Worm (Caenorhabditis elegans) whole organism, L1 larva: ENCODE measurements around the gene lex-1.

Source experiments
- C04F5.9 ChIP-seq: sonication (generic microtip); optimal IDR thresholded peaks from 2 replicates; lab custom pipeline; 2016; ENCODE audit warnings: missing genetic modification characterization, missing compliant biosample characterization
- aha-1 ChIP-seq: fragments of 150-350 bp; optimal IDR thresholded peaks from 2 replicates; lab custom pipeline; 2014; ENCODE audit warnings: missing biosample characterization, missing genetic modification characterization
- ceh-63 ChIP-seq: fragments of 200-800 bp; sonication (Bioruptor generic); optimal IDR thresholded peaks from 2 replicates; lab custom pipeline; 2018; ENCODE audit warnings: mild to moderate bottlenecking, missing genetic modification characterization, missing compliant biosample characterization
- ceh-8 ChIP-seq: fragments of 200-800 bp; sonication (Bioruptor generic); optimal IDR thresholded peaks from 2 replicates; lab custom pipeline; 2018; ENCODE audit warnings: mild to moderate bottlenecking, missing genetic modification characterization, moderate library complexity, missing compliant biosample characterization
- ceh-90 ChIP-seq: sonication (generic microtip); optimal IDR thresholded peaks from 2 replicates; lab custom pipeline; 2016; ENCODE audit warnings: missing genetic modification characterization, missing compliant biosample characterization
- dpl-1 ChIP-seq, 3 experiments: fragments of 150-350 bp in 2 of 3; sonication (generic microtip) in 1 of 3; optimal IDR thresholded peaks; 2 replicates each; lab custom pipeline; 2014 to 2017; ENCODE audit warnings: missing biosample characterization in 3 of 3, missing genetic modification characterization in 3 of 3, missing genetic modification reagents in 3 of 3
- dsc-1 ChIP-seq: sonication (generic microtip); optimal IDR thresholded peaks from 2 replicates; lab custom pipeline; 2016; ENCODE audit warnings: mild to moderate bottlenecking, missing genetic modification characterization, missing compliant biosample characterization
- efl-1 ChIP-seq, 4 experiments: fragments of 150-350 bp; optimal IDR thresholded peaks in 3 of 4; peaks in 1 of 4; 1 replicate in 1 of 4; 2 replicates in 3 of 4; lab custom pipeline; 2014; ENCODE audit warnings: missing biosample characterization in 2 of 4, missing genetic modification characterization in 2 of 4, missing genetic modification reagents in 2 of 4
- efl-3 ChIP-seq: fragments of 200-800 bp; sonication (Bioruptor generic); optimal IDR thresholded peaks from 2 replicates; lab custom pipeline; 2018; ENCODE audit warnings: mild to moderate bottlenecking, missing genetic modification characterization, missing compliant biosample characterization
- elt-3 ChIP-seq, 6 experiments: fragments of 150-350 bp in 1 of 6; sonication (generic microtip); optimal IDR thresholded peaks; 2 replicates each; lab custom pipeline; 2017 to 2018; ENCODE audit warnings: missing biosample characterization in 6 of 6, missing genetic modification characterization in 6 of 6, inconsistent platforms in 1 of 6
- ets-5 ChIP-seq: fragments of 200-800 bp; sonication (Bioruptor generic); IDR thresholded peaks from 2 replicates; pipeline ENCODE4 v1.3.6; 2022; ENCODE audit warnings: missing genetic modification characterization, missing compliant biosample characterization
- hlh-17 ChIP-seq: fragments of 200-800 bp; sonication (Bioruptor generic); optimal IDR thresholded peaks from 2 replicates; lab custom pipeline; 2018; ENCODE audit warnings: missing genetic modification characterization, mild to moderate bottlenecking, missing compliant biosample characterization, moderate library complexity, borderline replicate concordance
- hlh-4 ChIP-seq: sonication (generic microtip); optimal IDR thresholded peaks from 2 replicates; lab custom pipeline; 2016; ENCODE audit warnings: mild to moderate bottlenecking, missing genetic modification characterization, missing compliant biosample characterization
- isw-1 ChIP-seq: fragments of 200-800 bp; sonication (Bioruptor generic); IDR thresholded peaks from 2 replicates; pipeline ENCODE4 v1.3.6; 2022; ENCODE audit warnings: missing genetic modification characterization, missing compliant biosample characterization
- lin-15B ChIP-seq: fragments of 150-350 bp; sonication (generic microtip); optimal IDR thresholded peaks from 3 replicates; lab custom pipeline; 2014; ENCODE audit warnings: missing biosample characterization, missing genetic modification characterization
- lin-35 ChIP-seq, 2 experiments: fragments of 150-350 bp; optimal IDR thresholded peaks; 2 replicates each; lab custom pipeline; 2014; ENCODE audit warnings: missing biosample characterization in 2 of 2, missing genetic modification characterization in 2 of 2, missing genetic modification reagents in 2 of 2
- lsy-2 ChIP-seq, 2 experiments: fragments of 150-350 bp; optimal IDR thresholded peaks; 2 replicates each; lab custom pipeline; 2014; ENCODE audit warnings: missing biosample characterization in 2 of 2, missing genetic modification characterization in 2 of 2
- mdl-1 ChIP-seq, 2 experiments: fragments of 150-350 bp; optimal IDR thresholded peaks; 2 replicates each; lab custom pipeline; 2014 to 2017; ENCODE audit warnings: missing biosample characterization in 2 of 2, missing genetic modification characterization in 2 of 2, inconsistent platforms in 1 of 2
- mep-1 ChIP-seq: fragments of 150-350 bp; optimal IDR thresholded peaks from 2 replicates; lab custom pipeline; 2014; ENCODE audit warnings: missing biosample characterization, missing genetic modification characterization
- nhr-11 ChIP-seq: fragments of 150-350 bp; optimal IDR thresholded peaks from 2 replicates; lab custom pipeline; 2014; ENCODE audit warnings: missing biosample characterization, missing genetic modification characterization
- nhr-19 ChIP-seq: fragments of 200-800 bp; sonication (Bioruptor generic); conservative IDR thresholded peaks from 2 replicates; pipeline ENCODE4 v1.3.6; 2022; ENCODE audit warnings: missing genetic modification characterization, missing compliant biosample characterization
- nhr-20 ChIP-seq: sonication (generic microtip); optimal IDR thresholded peaks from 2 replicates; lab custom pipeline; 2016; ENCODE audit warnings: mild to moderate bottlenecking, missing genetic modification characterization, missing compliant biosample characterization
- nhr-237 ChIP-seq: fragments of 150-350 bp; optimal IDR thresholded peaks from 2 replicates; lab custom pipeline; 2014; ENCODE audit warnings: missing biosample characterization, missing genetic modification characterization
- nhr-28 ChIP-seq: fragments of 150-350 bp; optimal IDR thresholded peaks from 2 replicates; lab custom pipeline; 2014; ENCODE audit warnings: missing biosample characterization, missing genetic modification characterization
- nhr-47 ChIP-seq: sonication (generic microtip); optimal IDR thresholded peaks from 2 replicates; lab custom pipeline; 2016; ENCODE audit warnings: mild to moderate bottlenecking, missing genetic modification characterization, moderate library complexity, missing compliant biosample characterization
- nhr-76 ChIP-seq: sonication (generic microtip); optimal IDR thresholded peaks from 2 replicates; lab custom pipeline; 2017; ENCODE audit warnings: missing biosample characterization, missing genetic modification characterization
- nhr-77 ChIP-seq: fragments of 150-350 bp; optimal IDR thresholded peaks from 2 replicates; lab custom pipeline; 2014; ENCODE audit warnings: missing biosample characterization, missing genetic modification characterization
- nhr-84 ChIP-seq: sonication (generic microtip); optimal IDR thresholded peaks from 2 replicates; lab custom pipeline; 2017; ENCODE audit warnings: missing biosample characterization, missing genetic modification characterization
- nhr-85 ChIP-seq: sonication (generic microtip); peaks from one replicate; lab custom pipeline; 2016; ENCODE audit warnings: missing genetic modification characterization, inconsistent platforms, missing compliant biosample characterization
- nhr-90 ChIP-seq: sonication (generic microtip); optimal IDR thresholded peaks from 2 replicates; lab custom pipeline; 2016; ENCODE audit warnings: mild to moderate bottlenecking, missing genetic modification characterization, missing compliant biosample characterization; ENCODE audit not compliant: poor library complexity
- rnt-1 ChIP-seq: sonication (generic microtip); optimal IDR thresholded peaks from 2 replicates; lab custom pipeline; 2016; ENCODE audit warnings: mild to moderate bottlenecking, missing genetic modification characterization, moderate library complexity, missing compliant biosample characterization
- snpc-4 ChIP-seq: fragments of 150-350 bp; optimal IDR thresholded peaks from 2 replicates; lab custom pipeline; 2014; ENCODE audit warnings: missing biosample characterization, missing genetic modification characterization
- sptf-1 ChIP-seq: fragments of 150-350 bp; optimal IDR thresholded peaks from 2 replicates; lab custom pipeline; 2014; ENCODE audit warnings: missing biosample characterization, missing genetic modification characterization
- sup-37 ChIP-seq: fragments of 200-800 bp; sonication (Bioruptor generic); optimal IDR thresholded peaks from 2 replicates; lab custom pipeline; 2018; ENCODE audit warnings: mild to moderate bottlenecking, missing genetic modification characterization, missing compliant biosample characterization
- swsn-7 ChIP-seq: sonication (generic microtip); optimal IDR thresholded peaks from 2 replicates; lab custom pipeline; 2016; ENCODE audit warnings: missing genetic modification characterization, missing compliant biosample characterization
- unc-30 ChIP-seq: sonication (generic microtip); optimal IDR thresholded peaks from 2 replicates; lab custom pipeline; 2017; ENCODE audit warnings: missing biosample characterization, missing genetic modification characterization
- unc-62 ChIP-seq: fragments of 150-350 bp; optimal IDR thresholded peaks from 2 replicates; lab custom pipeline; 2014; ENCODE audit warnings: missing biosample characterization, missing genetic modification reagents, missing genetic modification characterization
- unc-86 ChIP-seq: sonication (generic microtip); optimal IDR thresholded peaks from 2 replicates; lab custom pipeline; 2016; ENCODE audit warnings: missing genetic modification characterization, missing compliant biosample characterization
- xbp-1 ChIP-seq: sonication (generic microtip); optimal IDR thresholded peaks from 2 replicates; lab custom pipeline; 2016; ENCODE audit warnings: missing genetic modification characterization, missing compliant biosample characterization
- zag-1 ChIP-seq: fragments of 150-350 bp; optimal IDR thresholded peaks from 2 replicates; lab custom pipeline; 2014; ENCODE audit warnings: missing biosample characterization, missing genetic modification characterization
- zip-4 ChIP-seq: fragments of 200-800 bp; sonication (Bioruptor generic); optimal IDR thresholded peaks from 2 replicates; lab custom pipeline; 2018; ENCODE audit warnings: mild to moderate bottlenecking, missing genetic modification characterization, moderate library complexity, missing compliant biosample characterization

Gene lex-1

DNA sequence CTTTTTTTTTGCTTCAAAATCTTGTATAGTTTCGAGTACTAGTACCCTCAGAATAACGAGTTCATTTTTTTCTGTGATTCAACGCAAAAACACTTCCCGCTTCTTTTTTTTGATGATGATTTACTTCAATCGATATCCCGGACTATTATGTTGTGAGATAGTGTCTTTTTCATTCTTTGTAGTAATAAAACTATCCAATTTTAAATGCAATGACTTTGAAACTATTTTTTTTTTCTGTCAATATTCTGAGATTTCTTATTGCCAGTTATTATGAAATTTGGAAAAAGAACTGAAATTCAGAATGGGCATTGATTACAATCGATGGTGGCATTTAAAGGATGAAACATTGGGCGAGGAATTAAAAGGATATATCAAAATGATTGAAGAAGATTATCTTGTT, 26.3 kb downstream of the lex-1 start, which contains the start of gene M18.3:
Gene M18.3, plus strand, starts transcription at position 301 of the 400 bp plus-strand sequence.
- no peak for TF ChIP-seq swsn-7 (tag; lab: Kevin White, UChicago)
- TF ChIP-seq aha-1 (tag; lab: Kevin White, UChicago) = no peak
- TF ChIP-seq nhr-47 (tag; lab: Kevin White, UChicago) = no peak
- no peak for TF ChIP-seq dsc-1 (tag; lab: Kevin White, UChicago)
- TF ChIP-seq xbp-1 = no peak
- TF ChIP-seq hlh-4 (tag; lab: Kevin White, UChicago) = no peak
- no peak for TF ChIP-seq snpc-4 (tag; lab: Kevin White, UChicago)
- no peak for TF ChIP-seq nhr-76 (tag; lab: Kevin White, UChicago)
- TF ChIP-seq rnt-1 (tag; lab: Kevin White, UChicago) = no peak
- no peak for TF ChIP-seq ets-5
- no peak for TF ChIP-seq dpl-1 (GFP tag; optimal IDR thresholded peaks at IDR 0.05; lab: Kevin White, UChicago)
- TF ChIP-seq C04F5.9 (tag; lab: Kevin White, UChicago) = no peak
- no peak for TF ChIP-seq efl-3
- TF ChIP-seq lin-35 (GFP tag; optimal IDR thresholded peaks at IDR 0.05; lab: Kevin White, UChicago) = no peak
- TF ChIP-seq ceh-90 (tag; lab: Kevin White, UChicago) = no peak
- no peak for TF ChIP-seq sup-37 (GFP tag; lab: Kevin White, UChicago)
- TF ChIP-seq nhr-28 (tag; lab: Kevin White, UChicago) = no peak
- TF ChIP-seq lin-15B (tag; lab: Kevin White, UChicago) = no peak
- TF ChIP-seq unc-30 (tag; lab: Kevin White, UChicago) = no peak

DNA sequence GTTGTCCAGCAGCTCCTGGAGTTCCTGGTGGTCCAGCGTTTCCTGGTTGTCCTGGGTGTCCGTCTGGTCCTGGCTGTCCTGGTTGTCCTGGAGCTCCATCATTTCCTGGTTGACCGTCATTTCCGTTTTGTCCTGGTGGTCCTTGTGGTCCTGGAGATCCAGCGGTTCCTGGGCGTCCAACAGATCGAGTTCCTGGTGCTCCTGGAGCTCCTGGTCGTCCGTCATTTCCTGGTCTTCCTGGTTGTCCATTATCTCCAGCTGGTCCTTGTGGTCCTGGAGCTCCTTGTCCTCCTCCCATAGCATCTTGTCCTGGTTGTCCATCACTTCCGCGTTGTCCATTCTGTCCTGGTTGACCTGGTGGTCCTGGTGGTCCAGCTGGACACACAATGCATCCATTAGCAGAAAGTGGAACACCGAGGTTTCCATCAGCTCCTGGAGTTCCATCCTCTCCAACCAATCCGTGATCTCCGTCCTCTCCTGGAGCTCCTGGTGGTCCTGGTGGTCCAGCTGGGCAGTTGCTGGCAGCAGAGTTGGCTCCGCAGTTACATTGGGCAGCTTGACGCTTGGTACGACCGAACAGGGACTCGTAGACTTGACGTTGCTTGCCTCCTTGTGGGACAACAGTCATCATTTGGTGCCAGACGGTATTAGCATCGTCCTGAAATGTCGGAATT, 29.8 kb downstream of the lex-1 start:
- no peak for TF ChIP-seq unc-86 (tag; lab: Kevin White, UChicago)
- no peak for TF ChIP-seq nhr-85
- TF ChIP-seq elt-3 (tag; optimal IDR thresholded peaks at IDR 0.05; lab: Kevin White, UChicago) = no peak
- no peak for TF ChIP-seq snpc-4 (tag; lab: Kevin White, UChicago)
- TF ChIP-seq C04F5.9 (tag; lab: Kevin White, UChicago) = no peak
- TF ChIP-seq nhr-20 = no peak
- TF ChIP-seq ceh-63 (GFP tag; lab: Kevin White, UChicago) = no peak
- TF ChIP-seq isw-1 = no peak
- TF ChIP-seq ets-5 = no peak
- TF ChIP-seq nhr-11 (tag; lab: Kevin White, UChicago) = no peak
- TF ChIP-seq nhr-77 (tag; lab: Kevin White, UChicago) = no peak
- no peak for TF ChIP-seq nhr-19 (GFP tag; lab: Robert Waterston, UW)
- no peak for TF ChIP-seq hlh-4 (tag; lab: Kevin White, UChicago)
- TF ChIP-seq nhr-28 (tag; lab: Kevin White, UChicago) = no peak
- TF ChIP-seq ceh-90 (tag; lab: Kevin White, UChicago) = no peak
- no peak for TF ChIP-seq unc-62 (GFP tag; lab: Kevin White, UChicago)
- no peak for TF ChIP-seq efl-1 (optimal IDR thresholded peaks at IDR 0.05; lab: Kevin White, UChicago)
- TF ChIP-seq efl-1 (GFP tag; optimal IDR thresholded peaks at IDR 0.05 in 1 of 2; lab: Kevin White, UChicago) = no peak
- no peak for TF ChIP-seq ceh-8 (GFP tag; lab: Kevin White, UChicago)
- no peak for TF ChIP-seq hlh-17 (GFP tag; lab: Kevin White, UChicago)
- TF ChIP-seq, all 84 proteins: peak for 0

DNA sequence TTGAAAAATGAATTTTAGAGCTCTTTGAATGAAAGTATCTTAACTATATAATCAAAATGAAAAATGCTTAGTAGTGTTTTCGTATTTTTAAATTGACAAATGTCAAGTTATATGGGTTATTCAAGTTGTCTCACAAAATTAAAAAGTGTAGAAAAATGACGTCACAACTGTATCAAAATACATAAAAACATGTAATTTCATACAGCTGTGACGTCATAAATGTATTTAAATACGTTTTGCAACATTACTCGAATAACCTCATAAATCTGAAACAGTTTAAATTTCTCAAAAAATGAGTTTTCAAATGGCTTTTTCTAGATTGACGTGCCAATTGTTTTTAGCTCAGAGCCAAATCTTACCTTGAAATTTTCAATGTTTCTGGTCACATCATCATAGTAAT, 30.5 kb downstream of the lex-1 start:
- TF ChIP-seq ceh-90 (tag; lab: Kevin White, UChicago) (no peak), mep-1 (tag; lab: Kevin White, UChicago) (no peak), dsc-1 (tag; lab: Kevin White, UChicago) (no peak)

DNA sequence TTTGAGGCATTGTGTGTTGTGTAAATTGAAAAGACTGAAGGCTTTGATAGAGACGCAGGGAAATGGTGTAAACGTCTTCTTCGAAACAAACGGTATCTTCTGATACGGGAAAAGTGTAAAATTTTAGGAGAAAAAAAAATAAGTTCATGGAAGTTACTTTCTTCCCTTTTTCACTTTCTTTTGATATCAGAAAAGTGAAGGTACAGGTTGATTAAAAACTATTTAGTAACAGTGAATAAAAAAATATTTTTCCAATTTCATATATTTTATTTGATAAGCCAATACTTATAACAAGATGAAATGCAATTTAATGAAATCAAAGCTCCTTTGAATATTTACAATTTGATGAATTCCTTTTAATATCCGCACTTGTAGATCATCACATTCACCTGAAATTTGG, 31.1 kb downstream of the lex-1 start, which contains the start of gene col-129:
Gene col-129, minus strand, starts transcription at position 101 of the 400 bp plus-strand sequence.
- TF ChIP-seq unc-86 (tag; lab: Kevin White, UChicago) (no peak), C04F5.9 (tag; lab: Kevin White, UChicago) (no peak), mdl-1 (tag; optimal IDR thresholded peaks at IDR 0.05; lab: Kevin White, UChicago) (no peak), lsy-2 (tag; optimal IDR thresholded peaks at IDR 0.05; lab: Kevin White, UChicago) (no peak), nhr-84 (tag; lab: Kevin White, UChicago) (no peak), nhr-90 (tag; lab: Kevin White, UChicago) (no peak), hlh-17 (GFP tag; lab: Kevin White, UChicago) (no peak), sptf-1 (tag; lab: Kevin White, UChicago) (no peak), isw-1 (no peak), zip-4 (GFP tag; lab: Kevin White, UChicago) (no peak), unc-62 (GFP tag; lab: Kevin White, UChicago) (no peak), efl-3 (no peak), nhr-76 (tag; lab: Kevin White, UChicago) (no peak), zag-1 (tag; lab: Kevin White, UChicago) (no peak), nhr-237 (no peak)
